Fruit fly (Drosophila melanogaster): ENCODE results near the gene CG31141.

CG31141 gene

dm6 chr3R:23948324-23948465 is 25.1 kb downstream of the CG31141 start, which contains the start of gene CG12268:
TSS of gene CG12268 (minus strand) at chr3R:23948424.
- TF ChIP-seq Hnf4 (GFP tag; optimal IDR thresholded peaks at IDR 0.05) (no peak), foxo (GFP tag; optimal IDR thresholded peaks at IDR 0.05) (no peak), br (GFP tag; optimal IDR thresholded peaks at IDR 0.05) (no peak), Dif (GFP tag; optimal IDR thresholded peaks at IDR 0.05; ENCODE audit: partially characterized antibody) (no peak), h (GFP tag; optimal IDR thresholded peaks at IDR 0.05) (no peak), dl (GFP tag; optimal IDR thresholded peaks at IDR 0.05; ENCODE audit: insufficient read depth in 1 of 2, partially characterized antibody in 2 of 2) (no peak), pan (optimal IDR thresholded peaks at IDR 0.05) (no peak), OdsH (GFP tag; optimal IDR thresholded peaks at IDR 0.05) (no peak), jim (GFP tag; optimal IDR thresholded peaks at IDR 0.05) (no peak), Abd-B (GFP tag; optimal IDR thresholded peaks at IDR 0.05) (no peak), Hr78 (GFP tag; optimal IDR thresholded peaks at IDR 0.05) (no peak), Hr83 (GFP tag; optimal IDR thresholded peaks at IDR 0.05; ENCODE audit: poor library complexity, severe bottlenecking) (no peak), usp (GFP tag; optimal IDR thresholded peaks at IDR 0.05) (no peak), ey (GFP tag; optimal IDR thresholded peaks at IDR 0.05) (no peak), Dfd (GFP tag; optimal IDR thresholded peaks at IDR 0.05) (no peak)

dm6 chr3R:23948466-23949413 is 25.6 kb downstream of the CG31141 start:
- TF ChIP-seq OdsH (GFP tag; optimal IDR thresholded peaks at IDR 0.05) (peak; percentile 93), jim (GFP tag; optimal IDR thresholded peaks at IDR 0.05) (no peak), ey (GFP tag; optimal IDR thresholded peaks at IDR 0.05) (peak; percentile 95), usp (GFP tag; optimal IDR thresholded peaks at IDR 0.05) (no peak), Sp1 (GFP tag; optimal IDR thresholded peaks at IDR 0.05) (peak; percentile 96), sage (GFP tag; optimal IDR thresholded peaks at IDR 0.05) (peak; percentile 85), Dif (GFP tag; optimal IDR thresholded peaks at IDR 0.05; ENCODE audit: partially characterized antibody) (peak; percentile 15), pan (optimal IDR thresholded peaks at IDR 0.05) (no peak), rgr (GFP tag; optimal IDR thresholded peaks at IDR 0.05) (peak; percentile 88), CG32264 (GFP tag; optimal IDR thresholded peaks at IDR 0.05) (peak; percentile 82), Dfd (GFP tag; optimal IDR thresholded peaks at IDR 0.05) (no peak), sv (GFP tag; optimal IDR thresholded peaks at IDR 0.05) (no peak), Rel (GFP tag; optimal IDR thresholded peaks at IDR 0.05) (peak; percentile 89), Rel (tag; optimal IDR thresholded peaks at IDR 0.05) (peak; percentile 94), Vsx2 (GFP tag; optimal IDR thresholded peaks at IDR 0.05; ENCODE audit: partially characterized antibody) (peak; percentile 66), Mio (GFP tag; optimal IDR thresholded peaks at IDR 0.05) (peak; percentile 17), dsf (GFP tag; optimal IDR thresholded peaks at IDR 0.05; ENCODE audit: borderline replicate concordance) (peak; percentile 50), foxo (GFP tag; optimal IDR thresholded peaks at IDR 0.05) (peak; percentile 75 to 94), lola (GFP tag; optimal IDR thresholded peaks at IDR 0.05) (no peak), brk (GFP tag; optimal IDR thresholded peaks at IDR 0.05) (peak; percentile 77), Abd-B (GFP tag; optimal IDR thresholded peaks at IDR 0.05) (no peak), CG9705 (GFP tag; optimal IDR thresholded peaks at IDR 0.05) (peak; percentile 90), N (GFP tag; optimal IDR thresholded peaks at IDR 0.05) (no peak), tai (GFP tag; optimal IDR thresholded peaks at IDR 0.05) (no peak), Jra (GFP tag; optimal IDR thresholded peaks at IDR 0.05) (peak; percentile 84), psq (GFP tag; optimal IDR thresholded peaks at IDR 0.05) (peak; percentile 86), fru (GFP tag; optimal IDR thresholded peaks at IDR 0.05) (peak; percentile 94), Hr78 (GFP tag; optimal IDR thresholded peaks at IDR 0.05) (no peak), dmrt93B (GFP tag; optimal IDR thresholded peaks at IDR 0.05) (peak; percentile 86), GATAd (GFP tag; optimal IDR thresholded peaks at IDR 0.05) (no peak), Hr83 (GFP tag; optimal IDR thresholded peaks at IDR 0.05; ENCODE audit: poor library complexity, severe bottlenecking) (no peak), br (GFP tag; optimal IDR thresholded peaks at IDR 0.05) (peak; percentile 91), HLH106 (tag; optimal IDR thresholded peaks at IDR 0.05) (peak; percentile 96), dl (GFP tag; optimal IDR thresholded peaks at IDR 0.05; ENCODE audit: insufficient read depth in 1 of 2, partially characterized antibody in 2 of 2) (peak in 1 of 2 experiments; percentile 37), Myc (optimal IDR thresholded peaks at IDR 0.05) (no peak), h (GFP tag; optimal IDR thresholded peaks at IDR 0.05) (peak; percentile 92), woc (GFP tag; optimal IDR thresholded peaks at IDR 0.05) (peak; percentile 96), CrebA (GFP tag; optimal IDR thresholded peaks at IDR 0.05; ENCODE audit: borderline replicate concordance) (no peak), Hnf4 (GFP tag; optimal IDR thresholded peaks at IDR 0.05) (peak; percentile 85)

Measured in whole organism, wandering third instar larva.